Fruit fly (Drosophila melanogaster) whole organism, embryonic: ENCODE data around the gene Actn.

Experiments
- Dip2 ChIP-seq: fragments of 200-800 bp; sonication (Bioruptor generic); IDR thresholded peaks from 2 replicates; pipeline ENCODE4 v1.3.6; 2022; ENCODE audit warnings: missing biosample characterization, missing genetic modification characterization
- Tbp ChIP-seq: fragments of >200 bp; optimal IDR thresholded peaks from 2 replicates; lab custom pipeline; 2018; ENCODE audit warnings: missing biosample characterization, missing genetic modification characterization
- lab ChIP-seq: fragments of 200-800 bp; sonication (Bioruptor generic); optimal IDR thresholded peaks from 3 replicates; lab custom pipeline; 2017; ENCODE audit warnings: missing biosample characterization, missing genetic modification characterization, mild to moderate bottlenecking, moderate library complexity, missing genetic modification reagents
- lilli ChIP-seq: fragments of 200-800 bp; sonication (Bioruptor generic); optimal IDR thresholded peaks from 3 replicates; lab custom pipeline; 2016; ENCODE audit warnings: missing biosample characterization, missing genetic modification characterization

dm6 chrX:2043660-2044397 lies 1.7 kb upstream of the Actn start, which contains the start of gene CG4325:
- TF ChIP-seq lilli (GFP tag; lab: Kevin White, UChicago) (no peak), Dip2 (GFP tag; lab: Robert Waterston, UW) (no peak), lab (no peak), Tbp (GFP tag; lab: Kevin White, UChicago) (no peak)
